Worm (Caenorhabditis elegans) whole organism, L4 larva: ENCODE measurements around the gene fbxa-48.

Source experiments
- F10B5.3 ChIP-seq: sonication (generic microtip); optimal IDR thresholded peaks from 2 replicates; lab custom pipeline; 2016; ENCODE audit warnings: mild to moderate bottlenecking, missing genetic modification characterization, missing compliant biosample characterization
- F44E2.7 ChIP-seq: fragments of 200-800 bp; sonication (Bioruptor generic); IDR thresholded peaks from 2 replicates; pipeline ENCODE4 v2.1.2; 2022; ENCODE audit warnings: missing genetic modification characterization, missing compliant biosample characterization
- T20F7.1 ChIP-seq: fragments of 200-800 bp; sonication (Bioruptor generic); optimal IDR thresholded peaks from 2 replicates; lab custom pipeline; 2018; ENCODE audit warnings: mild to moderate bottlenecking, missing genetic modification characterization, missing compliant biosample characterization
- Y105C5A.15 ChIP-seq: fragments of 200-800 bp; sonication (Bioruptor generic); IDR thresholded peaks from 2 replicates; pipeline ENCODE4 v1.3.6; 2022; ENCODE audit warnings: missing genetic modification characterization, missing compliant biosample characterization
- ZK337.2 ChIP-seq: fragments of 200-800 bp; sonication (Bioruptor generic); IDR thresholded peaks from 2 replicates; pipeline ENCODE4 v1.3.6; 2022; ENCODE audit warnings: missing genetic modification reagents, missing genetic modification characterization, missing compliant biosample characterization
- ceh-20 ChIP-seq: fragments of 200-800 bp; sonication (Bioruptor generic); IDR thresholded peaks from 2 replicates; pipeline ENCODE4 v1.3.6; 2022; ENCODE audit warnings: missing genetic modification reagents, missing genetic modification characterization, missing compliant biosample characterization
- ceh-44 ChIP-seq: fragments of 200-800 bp; sonication (Bioruptor generic); IDR thresholded peaks from 2 replicates; pipeline ENCODE4 v1.3.6; 2022; ENCODE audit warnings: missing genetic modification reagents, missing genetic modification characterization, missing compliant biosample characterization
- ceh-62 ChIP-seq: sonication (generic microtip); optimal IDR thresholded peaks from 2 replicates; lab custom pipeline; 2017; ENCODE audit warnings: missing biosample characterization, missing genetic modification characterization
- ceh-82 ChIP-seq: sonication (generic microtip); optimal IDR thresholded peaks from 2 replicates; lab custom pipeline; 2017; ENCODE audit warnings: missing biosample characterization, missing genetic modification characterization
- cey-2 ChIP-seq: sonication (generic microtip); optimal IDR thresholded peaks from 3 replicates; lab custom pipeline; 2017; ENCODE audit warnings: missing genetic modification characterization, mild to moderate bottlenecking, missing compliant biosample characterization, antibody characterized with exemption, borderline replicate concordance; ENCODE audit not compliant: insufficient read depth
- daf-12 ChIP-seq: fragments of 150-350 bp; optimal IDR thresholded peaks from 2 replicates; lab custom pipeline; 2014; ENCODE audit warnings: missing biosample characterization, missing genetic modification reagents, missing genetic modification characterization
- dmd-6 ChIP-seq: fragments of 200-800 bp; sonication (Bioruptor generic); IDR thresholded peaks from 2 replicates; pipeline ENCODE4 v1.3.6; 2022; ENCODE audit warnings: missing genetic modification reagents, missing genetic modification characterization, missing compliant biosample characterization
- dmd-8 ChIP-seq: fragments of 200-800 bp; sonication (Bioruptor generic); IDR thresholded peaks from 2 replicates; pipeline ENCODE4 v1.3.6; 2022; ENCODE audit warnings: missing genetic modification characterization, missing compliant biosample characterization
- egl-27 ChIP-seq: sonication (generic microtip); optimal IDR thresholded peaks from 3 replicates; lab custom pipeline; 2017; ENCODE audit warnings: missing biosample characterization, missing genetic modification reagents, missing genetic modification characterization
- fos-1 ChIP-seq: fragments of 150-350 bp; optimal IDR thresholded peaks from 2 replicates; lab custom pipeline; 2014; ENCODE audit warnings: missing biosample characterization, missing genetic modification characterization
- gei-8 ChIP-seq: fragments of 200-800 bp; sonication (Bioruptor generic); optimal IDR thresholded peaks from 2 replicates; lab custom pipeline; 2018; ENCODE audit warnings: mild to moderate bottlenecking, missing genetic modification characterization, missing compliant biosample characterization
- hif-1 ChIP-seq, 2 experiments: sonication (generic microtip); optimal IDR thresholded peaks; 2 replicates each; lab custom pipeline; 2016 to 2017; ENCODE audit warnings: missing compliant biosample characterization in 2 of 2, missing genetic modification characterization in 2 of 2, missing genetic modification reagents in 2 of 2, missing genotype in 2 of 2, mild to moderate bottlenecking in 1 of 2
- jun-1 ChIP-seq: fragments of 150-350 bp; optimal IDR thresholded peaks from 2 replicates; lab custom pipeline; 2014; ENCODE audit warnings: missing biosample characterization, missing genetic modification reagents, missing genetic modification characterization
- lsy-2 ChIP-seq, 2 experiments: fragments of 150-350 bp in 1 of 2; sonication (generic microtip) in 1 of 2; optimal IDR thresholded peaks; 2 replicates each; lab custom pipeline; 2014 to 2017; ENCODE audit warnings: missing biosample characterization in 2 of 2, missing genetic modification characterization in 2 of 2
- mdt-29 ChIP-seq: fragments of 200-800 bp; sonication (Bioruptor generic); IDR thresholded peaks from 2 replicates; pipeline ENCODE4 v1.3.6; 2022; ENCODE audit warnings: missing genetic modification reagents, missing genetic modification characterization, missing compliant biosample characterization
- mep-1 ChIP-seq: fragments of 150-350 bp; sonication (generic microtip); optimal IDR thresholded peaks from 3 replicates; lab custom pipeline; 2014; ENCODE audit warnings: missing biosample characterization, missing genetic modification characterization
- mes-2 ChIP-seq: sonication (generic microtip); optimal IDR thresholded peaks from 2 replicates; lab custom pipeline; 2016; ENCODE audit warnings: missing genotype, mild to moderate bottlenecking, missing genetic modification characterization, missing compliant biosample characterization; ENCODE audit not compliant: poor library complexity, severe bottlenecking
- mxl-3 ChIP-seq: fragments of 200-800 bp; sonication (Bioruptor generic); optimal IDR thresholded peaks from 2 replicates; lab custom pipeline; 2018; ENCODE audit warnings: mild to moderate bottlenecking, missing genetic modification characterization, missing compliant biosample characterization
- nhr-102 ChIP-seq: sonication (generic microtip); optimal IDR thresholded peaks from 2 replicates; lab custom pipeline; 2016; ENCODE audit warnings: mild to moderate bottlenecking, missing genetic modification characterization, moderate library complexity, missing compliant biosample characterization
- nhr-11 ChIP-seq: fragments of 150-350 bp; optimal IDR thresholded peaks from 2 replicates; lab custom pipeline; 2014; ENCODE audit warnings: missing biosample characterization, missing genetic modification characterization
- nhr-28 ChIP-seq: fragments of 150-350 bp; optimal IDR thresholded peaks from 2 replicates; lab custom pipeline; 2014; ENCODE audit warnings: missing biosample characterization, missing genetic modification characterization
- nhr-42 ChIP-seq: fragments of 200-800 bp; sonication (Bioruptor generic); IDR thresholded peaks from 2 replicates; pipeline ENCODE4 v1.3.6; 2022; ENCODE audit warnings: missing genetic modification characterization, missing compliant biosample characterization
- nhr-48 ChIP-seq: sonication (generic microtip); optimal IDR thresholded peaks from 2 replicates; lab custom pipeline; 2016; ENCODE audit warnings: mild to moderate bottlenecking, missing genetic modification characterization, missing compliant biosample characterization
- nhr-6 ChIP-seq: fragments of 150-350 bp; optimal IDR thresholded peaks from 2 replicates; lab custom pipeline; 2014; ENCODE audit warnings: missing biosample characterization, missing genetic modification characterization
- pqm-1 ChIP-seq: sonication (generic microtip); optimal IDR thresholded peaks from 2 replicates; lab custom pipeline; 2017; ENCODE audit warnings: missing biosample characterization, missing genetic modification characterization
- rbr-2 ChIP-seq: sonication (generic microtip); optimal IDR thresholded peaks from 2 replicates; lab custom pipeline; 2016; ENCODE audit warnings: missing genotype, missing genetic modification characterization, missing compliant biosample characterization
- saeg-2 ChIP-seq: fragments of 200-800 bp; sonication (Bioruptor generic); IDR thresholded peaks from 2 replicates; pipeline ENCODE4 v1.3.6; 2022; ENCODE audit warnings: missing genetic modification reagents, missing genetic modification characterization, missing compliant biosample characterization
- set-16 ChIP-seq: fragments of 200-800 bp; sonication (Bioruptor generic); IDR thresholded peaks from 2 replicates; pipeline ENCODE4 v1.3.6; 2022; ENCODE audit warnings: missing genetic modification reagents, missing genetic modification characterization, missing compliant biosample characterization
- spr-1 ChIP-seq: sonication (generic microtip); optimal IDR thresholded peaks from 2 replicates; lab custom pipeline; 2016; ENCODE audit warnings: mild to moderate bottlenecking, missing genetic modification characterization, missing compliant biosample characterization
- tag-97 ChIP-seq: fragments of 200-800 bp; sonication (Bioruptor generic); IDR thresholded peaks from 2 replicates; pipeline ENCODE4 v1.3.6; 2022; ENCODE audit warnings: missing genetic modification characterization, missing compliant biosample characterization
- unc-62 ChIP-seq, 3 experiments: fragments of 150-350 bp in 1 of 3; sonication (generic microtip); optimal IDR thresholded peaks in 2 of 3; peaks in 1 of 3; 1 replicate in 1 of 3; 2 replicates in 2 of 3; lab custom pipeline; 2014 to 2017; ENCODE audit warnings: missing biosample characterization in 3 of 3, missing genetic modification characterization in 3 of 3, missing genetic modification reagents in 3 of 3, missing genotype in 1 of 3
- vab-7 ChIP-seq: fragments of 200-800 bp; sonication (Bioruptor generic); IDR thresholded peaks from 2 replicates; pipeline ENCODE4 v1.3.6; 2022; ENCODE audit warnings: missing genetic modification reagents, missing genetic modification characterization, missing compliant biosample characterization

The fbxa-48 gene

DNA sequence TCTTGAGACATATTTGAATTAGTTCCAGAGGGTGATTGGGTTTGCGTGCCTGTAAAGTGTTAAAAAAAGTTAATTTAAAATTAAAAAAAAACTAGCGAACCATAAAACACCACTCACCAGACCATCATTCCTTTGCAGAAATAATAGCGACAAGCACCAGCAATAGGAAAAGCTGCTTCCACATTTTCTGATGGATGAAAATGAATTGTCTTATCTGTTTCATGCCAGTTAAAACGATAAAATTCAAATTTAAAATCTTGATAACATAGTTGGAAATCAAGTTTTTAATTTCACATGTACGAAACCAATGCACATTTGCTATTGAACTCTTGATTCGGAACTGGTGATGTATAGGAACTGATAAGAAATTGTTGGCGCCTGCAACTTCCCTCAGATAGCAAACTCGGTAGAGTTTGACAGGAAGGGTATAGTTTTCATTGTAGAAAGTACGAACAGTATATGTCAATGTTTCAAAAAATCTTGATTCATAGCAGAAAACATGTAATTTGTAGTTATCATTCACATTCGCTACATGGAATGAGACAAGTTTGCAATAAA lies 32.3 kb downstream of the fbxa-48 start, which contains the start of gene C39B5.10:
Gene C39B5.10, minus strand, starts transcription at position 51 of the 558 bp plus-strand sequence.
- TF ChIP-seq mdt-29 (GFP tag; lab: Robert Waterston, UW) (no peak), daf-12 (tag; lab: Kevin White, UChicago) (no peak), mxl-3 (GFP tag; lab: Kevin White, UChicago) (peak; percentile 2), hif-1 (tag; optimal IDR thresholded peaks at IDR 0.05; lab: Kevin White, UChicago) (no peak), ceh-44 (no peak), pqm-1 (tag; lab: Kevin White, UChicago) (peak; percentile 89), dmd-6 (GFP tag; lab: Robert Waterston, UW) (peak; percentile 55), unc-62 (GFP tag; optimal IDR thresholded peaks at IDR 0.05 in 1 of 2; lab: Kevin White, UChicago) (peak in 1 of 2 experiments; percentile 66), unc-62 (tag; optimal IDR thresholded peaks at IDR 0.05; lab: Kevin White, UChicago) (no peak), ceh-62 (tag; lab: Kevin White, UChicago) (no peak), nhr-28 (tag; lab: Kevin White, UChicago) (peak; percentile 39), egl-27 (tag; lab: Kevin White, UChicago) (no peak)
- TF ChIP-seq, all 104 proteins: peak for 5

DNA sequence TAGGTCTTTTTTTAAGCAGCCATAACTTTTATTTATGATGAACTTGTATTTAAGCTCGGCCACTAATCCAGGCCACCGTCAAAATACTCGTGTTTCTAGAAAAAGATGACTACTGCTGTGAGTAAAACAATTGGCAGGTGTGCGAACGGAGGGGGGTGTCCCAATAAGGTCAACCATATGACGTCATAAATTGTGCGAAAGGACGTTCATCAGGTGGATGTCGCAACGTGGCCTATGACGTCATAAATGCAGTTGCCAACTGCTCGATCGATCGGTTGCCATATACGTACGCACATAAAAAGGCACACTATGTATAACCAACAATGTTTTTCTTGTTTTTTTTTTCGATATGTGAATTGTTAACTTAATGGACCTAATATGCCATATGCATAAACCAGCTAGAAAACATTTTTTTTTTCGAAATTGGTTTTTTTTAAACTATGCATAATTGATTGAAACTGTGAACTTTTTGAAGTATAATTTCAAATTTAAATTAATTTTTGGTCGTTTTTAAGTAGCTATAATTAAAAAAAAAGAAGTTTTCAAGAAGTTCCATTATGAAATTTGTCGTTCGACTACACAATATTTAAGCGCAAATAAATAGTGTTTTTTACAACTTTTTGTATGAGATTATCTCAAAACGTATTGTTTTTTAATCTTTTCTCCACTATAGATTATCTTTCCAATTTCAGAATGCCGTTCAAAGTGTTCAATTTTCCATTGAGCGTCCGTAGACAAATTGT lies 37.6 kb downstream of the fbxa-48 start, which contains the start of gene C39B5.2:
Gene C39B5.2, plus strand, starts transcription at position 693 of the 743 bp plus-strand sequence.
- TF ChIP-seq dmd-8 (GFP tag; lab: Robert Waterston, UW) (no peak), mep-1 (no peak), unc-62 (GFP tag; optimal IDR thresholded peaks at IDR 0.05 in 1 of 2; lab: Kevin White, UChicago) (no peak), unc-62 (tag; optimal IDR thresholded peaks at IDR 0.05; lab: Kevin White, UChicago) (no peak), ceh-20 (GFP tag; lab: Robert Waterston, UW) (no peak), cey-2 (no peak), F44E2.7 (GFP tag; lab: Robert Waterston, UW) (no peak), set-16 (GFP tag; lab: Robert Waterston, UW) (no peak), tag-97 (GFP tag; lab: Robert Waterston, UW) (no peak), nhr-48 (tag; lab: Kevin White, UChicago) (no peak), spr-1 (tag; lab: Kevin White, UChicago) (no peak), nhr-11 (tag; lab: Kevin White, UChicago) (no peak), nhr-28 (tag; lab: Kevin White, UChicago) (no peak), nhr-6 (no peak), ceh-82 (tag; lab: Kevin White, UChicago) (no peak), daf-12 (tag; lab: Kevin White, UChicago) (no peak), nhr-102 (tag; lab: Kevin White, UChicago) (no peak), rbr-2 (tag; lab: Kevin White, UChicago) (no peak), gei-8 (GFP tag; lab: Kevin White, UChicago) (no peak)

DNA sequence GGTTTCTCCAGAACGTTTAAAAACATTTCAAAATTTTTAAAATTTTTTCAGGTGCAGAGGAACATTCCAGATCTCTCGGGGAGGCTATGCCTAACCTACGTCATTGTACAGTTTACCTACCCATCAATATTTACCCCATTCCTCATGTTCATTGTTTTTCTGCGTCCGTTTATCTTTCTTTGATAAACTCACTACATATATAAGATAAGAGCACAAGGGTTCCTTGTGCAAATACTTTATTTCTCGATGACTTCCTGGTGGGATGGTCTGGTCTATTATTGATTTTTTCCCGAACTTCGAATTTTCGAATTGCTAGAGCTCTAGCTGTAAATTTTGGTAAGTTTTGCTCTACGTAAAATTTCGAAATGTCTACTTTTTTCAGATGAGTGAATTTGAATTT lies 38.6 kb downstream of the fbxa-48 start:
- TF ChIP-seq mep-1 (no peak), dmd-8 (GFP tag; lab: Robert Waterston, UW) (no peak), dmd-6 (GFP tag; lab: Robert Waterston, UW) (no peak), lsy-2 (tag; optimal IDR thresholded peaks at IDR 0.05; lab: Kevin White, UChicago) (no peak), ceh-82 (tag; lab: Kevin White, UChicago) (no peak), fos-1 (tag; lab: Kevin White, UChicago) (no peak), nhr-42 (no peak), vab-7 (GFP tag; lab: Robert Waterston, UW) (no peak), saeg-2 (GFP tag; lab: Robert Waterston, UW) (no peak), Y105C5A.15 (GFP tag; lab: Robert Waterston, UW) (no peak), T20F7.1 (GFP tag; lab: Kevin White, UChicago) (no peak), jun-1 (tag; lab: Kevin White, UChicago) (no peak), mes-2 (tag; lab: Kevin White, UChicago) (no peak), ZK337.2 (GFP tag; lab: Robert Waterston, UW) (no peak), F10B5.3 (tag; lab: Kevin White, UChicago) (no peak)
- TF ChIP-seq, all 104 proteins: peak for 0
